Worm (Caenorhabditis elegans): ENCODE results near the gene pmk-1.

pmk-1 gene

ce11 chrIV:8136005-8136512, 12.5 kb upstream of the pmk-1 start, which contains the start of the genes isp-1 and islo-1 (continued):
- TF ChIP-seq egl-43 (GFP tag; IDR thresholded peaks at IDR 0.05) (no peak), spr-1 (tag; optimal IDR thresholded peaks at IDR 0.05) (no peak), Y5F2A.4 (GFP tag; optimal IDR thresholded peaks at IDR 0.05) (no peak), hmg-1.1 (GFP tag; IDR thresholded peaks at IDR 0.05) (no peak), Y48G9A.11 (GFP tag; IDR thresholded peaks at IDR 0.05) (no peak), dpl-1 (GFP tag; optimal IDR thresholded peaks at IDR 0.05) (peak; percentile 56), mes-2 (tag; optimal IDR thresholded peaks at IDR 0.05; ENCODE audit: poor library complexity, severe bottlenecking) (peak; percentile 82), ZK546.5 (tag; optimal IDR thresholded peaks at IDR 0.05) (no peak), ztf-11 (tag; optimal IDR thresholded peaks at IDR 0.05) (no peak), F26F4.8 (GFP tag; conservative IDR thresholded peaks at IDR 0.05) (no peak), nhr-28 (tag; optimal IDR thresholded peaks at IDR 0.05) (peak; percentile 32), nhr-10 (tag; optimal IDR thresholded peaks at IDR 0.05) (no peak), jun-1 (tag; optimal IDR thresholded peaks at IDR 0.05) (no peak), nhr-102 (tag; optimal IDR thresholded peaks at IDR 0.05) (no peak), rbr-2 (tag; optimal IDR thresholded peaks at IDR 0.05) (peak; percentile 29), attf-4 (tag; optimal IDR thresholded peaks at IDR 0.05) (no peak), unc-130 (GFP tag; optimal IDR thresholded peaks at IDR 0.05) (peak; percentile 35), zfp-3 (GFP tag; conservative IDR thresholded peaks at IDR 0.05) (no peak), pha-4 (GFP tag; IDR thresholded peaks at IDR 0.05) (no peak), pha-4 (tag; optimal IDR thresholded peaks at IDR 0.05) (peak; percentile 35), F10B5.3 (tag; optimal IDR thresholded peaks at IDR 0.05) (no peak), nhr-237 (tag; optimal IDR thresholded peaks at IDR 0.05) (no peak), snpc-4 (tag; optimal IDR thresholded peaks at IDR 0.05) (no peak), set-16 (GFP tag; IDR thresholded peaks at IDR 0.05) (no peak), F44E2.7 (GFP tag; IDR thresholded peaks at IDR 0.05) (no peak), tra-1 (GFP tag; IDR thresholded peaks at IDR 0.05) (no peak), dmd-8 (GFP tag; IDR thresholded peaks at IDR 0.05) (no peak), ztf-7 (tag; optimal IDR thresholded peaks at IDR 0.05) (no peak), spr-3 (GFP tag; optimal IDR thresholded peaks at IDR 0.05) (no peak), nhr-42 (GFP tag; IDR thresholded peaks at IDR 0.05) (no peak), duxl-1 (tag; optimal IDR thresholded peaks at IDR 0.05; ENCODE audit: poor library complexity) (no peak), ceh-44 (GFP tag; IDR thresholded peaks at IDR 0.05) (no peak), D1046.2 (GFP tag; IDR thresholded peaks at IDR 0.05) (no peak), F49E8.2 (tag; optimal IDR thresholded peaks at IDR 0.05; ENCODE audit: borderline replicate concordance) (no peak), tag-97 (GFP tag; IDR thresholded peaks at IDR 0.05) (no peak), pqm-1 (tag; optimal IDR thresholded peaks at IDR 0.05) (no peak), T26A8.4 (GFP tag; IDR thresholded peaks at IDR 0.05) (no peak), dmd-6 (GFP tag; IDR thresholded peaks at IDR 0.05) (no peak), zfp-2 (tag; optimal IDR thresholded peaks at IDR 0.05) (no peak), R02D3.7 (tag; optimal IDR thresholded peaks at IDR 0.05) (no peak), lin-13 (GFP tag; optimal IDR thresholded peaks at IDR 0.05) (peak; percentile 27), sdz-12 (GFP tag; optimal IDR thresholded peaks at IDR 0.05) (no peak), unc-39 (tag; optimal IDR thresholded peaks at IDR 0.05) (no peak), daf-19 (GFP tag; conservative IDR thresholded peaks at IDR 0.05) (no peak), cey-2 (tag; optimal IDR thresholded peaks at IDR 0.05; ENCODE audit: borderline replicate concordance, insufficient read depth) (no peak), unc-62 (GFP tag; optimal IDR thresholded peaks at IDR 0.05 in 1 of 2) (no peak), unc-62 (tag; optimal IDR thresholded peaks at IDR 0.05) (no peak), madf-5 (GFP tag; IDR thresholded peaks at IDR 0.05) (no peak), ceh-82 (tag; optimal IDR thresholded peaks at IDR 0.05) (no peak), lir-3 (tag; optimal IDR thresholded peaks at IDR 0.05) (no peak), nhr-77 (tag; optimal IDR thresholded peaks at IDR 0.05) (peak; percentile 41), gei-8 (GFP tag; optimal IDR thresholded peaks at IDR 0.05) (no peak), aha-1 (tag) (peak; percentile 91), ama-1 (optimal IDR thresholded peaks at IDR 0.05) (peak; percentile 75)

Measured in whole organism, L4 larva.